Worm (Caenorhabditis elegans) whole organism, late embryonic: ENCODE data around the gene faah-4.

Source experiments
- ahr-1 ChIP-seq: sonication (generic microtip); optimal IDR thresholded peaks from 2 replicates; lab custom pipeline; 2016; ENCODE audit warnings: missing genetic modification characterization, missing compliant biosample characterization
- pha-4 ChIP-seq: fragments of 150-350 bp; optimal IDR thresholded peaks from 2 replicates; lab custom pipeline; 2018; ENCODE audit warnings: missing biosample characterization, missing genetic modification reagents, missing genetic modification characterization

DNA sequence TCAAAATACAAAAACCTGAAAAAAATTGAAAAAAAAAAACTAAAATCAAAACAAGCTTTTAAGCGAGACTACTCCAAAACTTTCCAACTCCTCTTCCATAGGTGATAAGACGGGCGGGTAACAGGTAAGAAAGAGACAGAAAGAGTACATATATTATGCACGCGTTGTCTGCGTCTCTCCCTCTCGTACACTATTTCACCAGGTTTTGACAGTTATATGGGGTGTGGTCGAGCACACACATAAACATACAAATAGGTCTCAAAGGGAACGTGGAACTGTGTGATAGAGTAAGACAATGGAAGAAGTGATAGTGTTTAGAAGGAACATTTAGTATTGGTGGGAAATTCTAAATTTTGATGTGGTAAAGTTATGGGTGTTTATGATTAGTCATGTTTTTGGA, 28.1 kb downstream of the faah-4 start:
- TF ChIP-seq pha-4 (tag; lab: Kevin White, UChicago) (no peak), ahr-1 (tag; lab: Kevin White, UChicago) (no peak)
